Worm (Caenorhabditis elegans) whole organism, L2 larva: ENCODE data around the gene timm-17B.1.

Source experiments
- F13H6.1 ChIP-seq: sonication (generic microtip); optimal IDR thresholded peaks from 2 replicates; lab custom pipeline; 2016; ENCODE audit warnings: missing genetic modification characterization, missing compliant biosample characterization
- R02D3.7 ChIP-seq: fragments of 150-350 bp; optimal IDR thresholded peaks from 2 replicates; lab custom pipeline; 2014; ENCODE audit warnings: missing biosample characterization, missing genetic modification characterization
- ZK546.5 ChIP-seq: sonication (generic microtip); optimal IDR thresholded peaks from 2 replicates; lab custom pipeline; 2017; ENCODE audit warnings: missing biosample characterization, missing genetic modification characterization
- alr-1 ChIP-seq: fragments of 150-350 bp; optimal IDR thresholded peaks from 2 replicates; lab custom pipeline; 2014; ENCODE audit warnings: missing biosample characterization, missing genetic modification characterization
- ceh-16 ChIP-seq: fragments of 150-350 bp; optimal IDR thresholded peaks from 2 replicates; lab custom pipeline; 2014; ENCODE audit warnings: missing biosample characterization, missing genetic modification characterization
- ceh-82 ChIP-seq: fragments of 150-350 bp; optimal IDR thresholded peaks from 2 replicates; lab custom pipeline; 2014; ENCODE audit warnings: missing biosample characterization, missing genetic modification characterization
- crh-2 ChIP-seq: sonication (generic microtip); optimal IDR thresholded peaks from 2 replicates; lab custom pipeline; 2017; ENCODE audit warnings: missing biosample characterization, missing genetic modification characterization
- dmd-4 ChIP-seq: sonication (generic microtip); optimal IDR thresholded peaks from 2 replicates; lab custom pipeline; 2017; ENCODE audit warnings: missing biosample characterization, missing genetic modification characterization
- elt-1 ChIP-seq: fragments of 150-350 bp; optimal IDR thresholded peaks from 2 replicates; lab custom pipeline; 2014; ENCODE audit warnings: missing biosample characterization, missing genetic modification characterization
- elt-3 ChIP-seq: sonication (generic microtip); optimal IDR thresholded peaks from 2 replicates; lab custom pipeline; 2017; ENCODE audit warnings: missing biosample characterization, missing genetic modification characterization
- fos-1 ChIP-seq: fragments of 150-350 bp; optimal IDR thresholded peaks from 2 replicates; lab custom pipeline; 2014; ENCODE audit warnings: missing biosample characterization, missing genetic modification characterization
- lin-11 ChIP-seq: fragments of 150-350 bp; sonication (generic microtip); optimal IDR thresholded peaks from 2 replicates; lab custom pipeline; 2014; ENCODE audit warnings: missing biosample characterization, missing genetic modification characterization, inconsistent platforms, mixed read lengths
- lin-39 ChIP-seq: fragments of 150-350 bp; optimal IDR thresholded peaks from 2 replicates; lab custom pipeline; 2014; ENCODE audit warnings: missing biosample characterization, missing genetic modification reagents, missing genetic modification characterization
- lsy-2 ChIP-seq, 2 experiments: fragments of 150-350 bp in 1 of 2; sonication (generic microtip) in 1 of 2; optimal IDR thresholded peaks; 2 replicates each; lab custom pipeline; 2014 to 2017; ENCODE audit warnings: missing biosample characterization in 2 of 2, missing genetic modification characterization in 2 of 2
- mbf-1 ChIP-seq: sonication (generic microtip); optimal IDR thresholded peaks from 2 replicates; lab custom pipeline; 2017; ENCODE audit warnings: missing biosample characterization, missing genetic modification characterization
- mdl-1 ChIP-seq, 2 experiments: fragments of 150-350 bp in 1 of 2; sonication (generic microtip) in 1 of 2; optimal IDR thresholded peaks; 2 replicates each; lab custom pipeline; 2017; ENCODE audit warnings: missing biosample characterization in 2 of 2, missing genetic modification characterization in 2 of 2
- nhr-10 ChIP-seq: sonication (generic microtip); optimal IDR thresholded peaks from 2 replicates; lab custom pipeline; 2017; ENCODE audit warnings: missing biosample characterization, missing genetic modification characterization
- nhr-25 ChIP-seq: fragments of 150-350 bp; sonication (generic microtip); optimal IDR thresholded peaks from 3 replicates; lab custom pipeline; 2014; ENCODE audit warnings: missing biosample characterization, missing genetic modification characterization
- nhr-6 ChIP-seq: fragments of 150-350 bp; optimal IDR thresholded peaks from 2 replicates; lab custom pipeline; 2014; ENCODE audit warnings: missing biosample characterization, missing genetic modification characterization
- sem-4 ChIP-seq: fragments of 150-350 bp; optimal IDR thresholded peaks from 2 replicates; lab custom pipeline; 2014; ENCODE audit warnings: missing biosample characterization, missing genetic modification reagents, missing genetic modification characterization
- skn-1 ChIP-seq: sonication (generic microtip); optimal IDR thresholded peaks from 2 replicates; lab custom pipeline; 2017; ENCODE audit warnings: missing biosample characterization, missing genetic modification characterization
- snpc-4 ChIP-seq: fragments of 150-350 bp; optimal IDR thresholded peaks from 2 replicates; lab custom pipeline; 2014; ENCODE audit warnings: missing biosample characterization, missing genetic modification characterization
- unc-39 ChIP-seq: fragments of 150-350 bp; optimal IDR thresholded peaks from 2 replicates; lab custom pipeline; 2014; ENCODE audit warnings: missing biosample characterization, missing genetic modification characterization
- zag-1 ChIP-seq: fragments of 150-350 bp; optimal IDR thresholded peaks from 2 replicates; lab custom pipeline; 2014; ENCODE audit warnings: missing biosample characterization, missing genetic modification characterization
- ztf-11 ChIP-seq: sonication (generic microtip); optimal IDR thresholded peaks from 2 replicates; lab custom pipeline; 2017; ENCODE audit warnings: missing biosample characterization, missing genetic modification characterization

The timm-17B.1 gene

DNA sequence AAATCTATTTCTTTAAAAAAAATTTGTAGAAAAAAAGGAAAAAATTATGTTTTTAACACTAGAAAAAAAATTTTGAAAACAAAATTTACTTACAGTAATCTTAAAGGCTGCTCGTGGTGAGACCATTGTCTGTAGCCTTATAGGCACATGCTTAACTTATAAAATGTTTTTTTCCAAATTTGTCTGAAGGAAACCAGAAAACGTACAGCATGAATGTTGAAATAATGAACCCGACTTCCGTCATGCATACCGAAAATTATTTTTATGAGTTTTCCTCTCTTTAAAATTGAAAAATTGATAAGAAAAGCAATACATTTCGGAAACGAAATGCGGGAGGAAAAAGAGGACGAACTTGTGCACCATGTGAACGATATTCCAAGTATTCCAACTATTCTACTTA is 26.5 kb upstream of the timm-17B.1 start, which contains the start of gene R11E3.2:
Gene R11E3.2, plus strand, starts transcription at position 301 of the 400 bp plus-strand sequence.
- TF ChIP-seq elt-3 = no peak
- peak; percentile 29 for TF ChIP-seq fos-1 (tag; lab: Kevin White, UChicago)

DNA sequence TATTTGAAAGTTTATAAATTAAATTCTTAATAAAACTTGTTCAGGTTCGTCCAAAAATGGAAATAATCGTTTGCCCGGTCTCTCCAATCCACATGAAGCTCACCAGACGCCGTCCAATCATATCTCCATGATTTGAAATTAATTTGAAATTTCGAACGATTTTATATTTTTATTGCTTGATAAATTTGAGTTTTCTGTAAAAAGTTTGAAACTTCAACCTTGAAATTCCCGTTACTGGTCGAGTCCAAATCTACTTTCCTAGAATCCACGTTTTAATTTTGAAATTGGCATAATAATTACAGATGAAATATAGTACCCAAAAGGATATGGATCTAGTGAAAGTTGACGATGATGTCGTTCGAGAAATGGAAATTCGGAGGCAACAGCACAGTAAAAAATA is 19.1 kb upstream of the timm-17B.1 start, which contains the start of gene npp-26:
Gene npp-26, plus strand, starts transcription at position 301 of the 400 bp plus-strand sequence.
- no peak for TF ChIP-seq alr-1 (tag; lab: Kevin White, UChicago)
- no peak for TF ChIP-seq skn-1 (tag; lab: Kevin White, UChicago)

DNA sequence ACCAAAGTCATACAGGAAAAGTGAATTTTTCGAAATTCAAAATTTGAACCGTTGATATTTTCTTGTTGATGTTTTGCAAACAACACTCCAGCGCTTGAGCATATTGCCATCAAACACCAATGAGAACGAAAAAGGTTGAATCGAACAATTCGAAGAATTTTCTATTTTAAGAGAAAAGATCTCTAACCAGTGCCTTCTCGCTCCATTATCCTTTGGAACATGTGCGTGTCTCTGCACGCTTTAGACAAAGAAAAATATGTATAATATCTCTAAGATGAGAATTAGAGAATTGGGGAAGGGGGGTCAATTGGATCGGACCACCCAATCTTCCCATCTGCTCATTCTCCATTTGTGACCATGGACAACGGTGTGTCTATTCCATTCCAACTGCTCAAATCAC is 18.6 kb upstream of the timm-17B.1 start, which contains the start of gene Y17G9B.2:
Gene Y17G9B.2, plus strand, starts transcription at position 301 of the 400 bp plus-strand sequence.
- TF ChIP-seq alr-1 (tag; lab: Kevin White, UChicago) = no peak
- no peak for TF ChIP-seq F13H6.1 (tag; lab: Kevin White, UChicago)
- TF ChIP-seq lin-39 (tag; lab: Kevin White, UChicago) = no peak
- no peak for TF ChIP-seq lsy-2 (tag; optimal IDR thresholded peaks at IDR 0.05; lab: Kevin White, UChicago)
- TF ChIP-seq ZK546.5 (tag; lab: Kevin White, UChicago) = no peak
- TF ChIP-seq unc-39 (tag; lab: Kevin White, UChicago) = no peak
- TF ChIP-seq elt-3 = no peak
- TF ChIP-seq snpc-4 (tag; lab: Kevin White, UChicago) = no peak
- TF ChIP-seq ceh-16 (tag; lab: Kevin White, UChicago) = no peak
- no peak for TF ChIP-seq nhr-10 (tag; lab: Kevin White, UChicago)
- no peak for TF ChIP-seq crh-2
- no peak for TF ChIP-seq elt-1 (tag; lab: Kevin White, UChicago)
- no peak for TF ChIP-seq lin-11

DNA sequence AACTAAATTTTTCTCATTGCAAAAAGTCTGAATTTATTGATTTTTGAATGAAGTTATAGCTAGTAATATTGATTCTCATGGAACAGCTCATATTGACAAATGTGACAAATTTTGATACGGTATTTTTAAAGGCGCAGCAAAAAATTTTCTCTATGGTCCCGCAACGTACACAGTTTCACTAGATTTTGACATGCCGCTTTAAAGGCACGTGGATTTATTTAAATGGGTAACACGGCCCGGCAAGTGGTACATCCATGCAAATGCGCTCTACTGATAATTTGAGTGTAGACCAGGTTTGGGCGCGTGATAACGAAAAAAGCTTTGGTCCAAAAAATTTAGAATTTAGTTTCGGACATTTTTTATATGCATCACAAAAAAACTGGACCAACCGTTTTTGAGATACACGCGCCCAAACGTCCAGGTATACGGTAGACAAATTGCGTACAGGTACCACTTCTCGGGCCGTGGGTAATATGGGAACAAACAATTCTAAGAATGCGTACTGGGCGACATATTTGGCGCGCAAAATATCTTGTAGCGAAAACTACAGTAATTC is 17.8 kb upstream of the timm-17B.1 start:
- TF ChIP-seq lsy-2 (tag; optimal IDR thresholded peaks at IDR 0.05; lab: Kevin White, UChicago) = peak in 1 of 2 experiments; percentile 52

DNA sequence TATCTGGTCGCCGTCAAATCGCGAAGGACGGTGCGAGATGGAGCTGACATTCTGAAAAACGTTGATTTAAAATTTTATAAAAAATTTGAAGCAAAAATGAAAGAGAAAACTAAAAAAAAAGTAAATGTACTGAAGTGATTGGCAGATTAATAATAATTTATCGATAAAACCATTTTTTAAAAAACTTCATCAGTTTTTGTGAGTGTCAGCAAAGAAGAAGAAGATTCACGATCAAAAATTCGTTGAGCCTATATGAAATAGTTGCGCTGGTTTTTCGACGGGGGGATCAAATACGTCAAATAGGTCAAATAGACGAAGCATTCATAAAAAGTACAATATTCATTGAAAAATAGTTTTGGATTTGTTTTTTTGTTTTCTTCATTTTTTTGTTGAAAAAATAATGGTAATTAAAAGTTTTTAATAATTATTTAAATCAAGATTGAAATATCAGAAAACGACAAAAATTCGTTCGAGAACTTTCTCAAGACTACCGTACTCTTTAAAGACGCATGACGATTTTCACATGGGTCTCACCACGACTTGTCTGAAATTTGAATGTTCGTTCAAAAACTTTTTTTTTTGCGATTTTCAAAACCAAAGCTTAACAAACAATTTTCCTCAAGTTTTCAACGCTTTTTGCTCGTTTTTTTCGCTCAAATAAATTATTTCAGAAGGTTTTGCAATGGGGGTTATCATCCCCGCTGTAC is 15.2 kb upstream of the timm-17B.1 start, which contains the start of the genes memi-1 and cyp-31A3:
Gene memi-1, minus strand, starts transcription at position 51 of the 707 bp plus-strand sequence.
Gene cyp-31A3, plus strand, starts transcription at position 672 of the 707 bp plus-strand sequence.
- TF ChIP-seq F13H6.1 (tag; lab: Kevin White, UChicago) (no peak), dmd-4 (tag; lab: Kevin White, UChicago) (no peak), nhr-25 (tag; lab: Kevin White, UChicago) (no peak)

DNA sequence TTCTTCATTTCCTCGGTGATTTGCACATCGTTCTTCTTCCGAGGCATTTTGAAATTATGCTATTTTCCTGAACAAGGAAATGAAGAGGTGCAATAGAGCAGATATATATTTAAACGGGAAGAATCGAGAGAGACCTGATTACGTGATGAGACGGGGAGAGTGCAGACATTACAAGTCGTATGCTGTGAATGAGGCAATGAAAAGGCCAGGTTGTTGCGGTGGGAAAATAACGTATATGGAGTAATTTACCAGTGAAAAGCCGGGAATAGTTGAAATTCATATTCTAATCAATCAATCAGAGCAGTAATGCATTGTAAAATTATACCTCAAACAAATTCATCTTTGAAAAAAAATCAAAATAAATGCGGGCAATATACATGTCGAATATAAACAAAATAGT is 13.4 kb upstream of the timm-17B.1 start, which contains the start of gene Y17G9B.8:
Gene Y17G9B.8, minus strand, starts transcription at position 182 of the 400 bp plus-strand sequence.
- TF ChIP-seq elt-1 (tag; lab: Kevin White, UChicago) (no peak), sem-4 (no peak), ceh-16 (tag; lab: Kevin White, UChicago) (no peak), lsy-2 (tag; optimal IDR thresholded peaks at IDR 0.05; lab: Kevin White, UChicago) (peak in 1 of 2 experiments; percentile 24), snpc-4 (tag; lab: Kevin White, UChicago) (no peak), zag-1 (tag; lab: Kevin White, UChicago) (no peak)

DNA sequence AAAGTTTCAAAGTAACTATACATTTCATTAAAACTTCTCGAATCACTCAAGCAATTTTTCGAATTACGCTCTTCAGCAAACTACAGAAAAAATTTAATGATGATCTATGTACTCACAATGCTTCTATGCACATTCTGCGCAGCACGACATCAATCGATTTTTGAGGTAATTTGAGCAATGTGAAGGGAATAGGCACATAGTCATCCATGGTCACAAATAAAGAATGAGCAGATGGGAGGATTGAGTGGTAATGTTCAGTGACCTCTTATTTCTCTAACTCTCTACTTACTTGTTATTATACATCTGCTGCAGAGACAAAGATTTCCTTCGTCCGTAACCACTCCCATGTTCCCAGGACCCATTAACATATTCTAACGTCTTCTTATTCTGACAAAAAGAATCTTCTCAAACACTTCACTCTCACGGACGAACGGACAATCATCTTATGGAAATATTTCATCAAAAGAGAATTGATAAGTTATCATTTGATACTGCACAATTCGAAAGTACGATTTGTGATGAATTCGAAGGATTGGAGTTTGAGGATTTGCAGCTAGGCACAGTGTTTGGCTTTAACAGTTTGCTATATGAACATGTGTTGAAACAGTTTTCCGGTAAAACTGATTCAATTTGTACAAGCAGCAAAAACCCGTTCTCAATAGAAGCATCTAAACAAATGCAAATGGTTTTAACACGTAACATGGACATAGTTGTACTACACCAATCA is 10.8 kb upstream of the timm-17B.1 start, which contains the start of the genes fbxb-77 and Y17G9B.11:
Gene fbxb-77, minus strand, starts transcription at position 229 of the 727 bp plus-strand sequence.
Gene Y17G9B.11, plus strand, starts transcription at position 677 of the 727 bp plus-strand sequence.
- TF ChIP-seq ceh-16 (tag; lab: Kevin White, UChicago) (no peak), ceh-82 (tag; lab: Kevin White, UChicago) (no peak), ztf-11 (tag; lab: Kevin White, UChicago) (no peak), mbf-1 (tag; lab: Kevin White, UChicago) (no peak), elt-3 (no peak), mdl-1 (tag; optimal IDR thresholded peaks at IDR 0.05; lab: Kevin White, UChicago) (no peak), unc-39 (tag; lab: Kevin White, UChicago) (no peak), nhr-6 (tag; lab: Kevin White, UChicago) (no peak), R02D3.7 (tag; lab: Kevin White, UChicago) (no peak)
